Fruit fly (Drosophila melanogaster) whole organism, wandering third instar larva: Measurements from ENCODE around the gene CG14302.

Experiments
- Abd-B ChIP-seq: fragments of >200 bp; optimal IDR thresholded peaks from 2 replicates; lab custom pipeline; 2017; ENCODE audit warnings: missing biosample characterization, missing genetic modification characterization
- CG32264 ChIP-seq: fragments of 200-800 bp; sonication (Bioruptor generic); optimal IDR thresholded peaks from 2 replicates; lab custom pipeline; 2016; ENCODE audit warnings: missing biosample characterization, missing genetic modification characterization
- CG9705 ChIP-seq: fragments of 200-800 bp; sonication (Bioruptor generic); optimal IDR thresholded peaks from 2 replicates; lab custom pipeline; 2018; ENCODE audit warnings: missing biosample characterization, mild to moderate bottlenecking, missing genetic modification characterization
- Dfd ChIP-seq: fragments of >200 bp; optimal IDR thresholded peaks from 2 replicates; lab custom pipeline; 2017; ENCODE audit warnings: missing biosample characterization, missing genetic modification characterization
- Dif ChIP-seq: fragments of 200-275, 200-300 bp; sonication (Bioruptor generic); optimal IDR thresholded peaks from 2 replicates; lab custom pipeline; 2018; ENCODE audit warnings: missing biosample characterization, missing genetic modification characterization; ENCODE audit not compliant: partially characterized antibody
- GATAd ChIP-seq: sonication (Bioruptor generic); optimal IDR thresholded peaks from 2 replicates; lab custom pipeline; 2016; ENCODE audit warnings: missing biosample characterization, missing genetic modification characterization
- HLH106 ChIP-seq: fragments of 200-800 bp; optimal IDR thresholded peaks from 3 replicates; lab custom pipeline; 2019; ENCODE audit warnings: missing biosample characterization, mild to moderate bottlenecking, missing genetic modification characterization, moderate library complexity
- Hnf4 ChIP-seq: fragments of 200-800 bp; sonication (Bioruptor generic); optimal IDR thresholded peaks from 2 replicates; lab custom pipeline; 2016; ENCODE audit warnings: missing biosample characterization, mild to moderate bottlenecking, missing genetic modification characterization
- Hr78 ChIP-seq: fragments of >200 bp; optimal IDR thresholded peaks from 2 replicates; lab custom pipeline; 2017; ENCODE audit warnings: missing biosample characterization, missing genetic modification characterization
- Hr83 ChIP-seq: fragments of 200-300 bp; sonication (Bioruptor generic); optimal IDR thresholded peaks from 2 replicates; lab custom pipeline; 2016; ENCODE audit warnings: missing biosample characterization, mild to moderate bottlenecking, missing genetic modification characterization, moderate library complexity; ENCODE audit not compliant: poor library complexity, severe bottlenecking
- Jra ChIP-seq: sonication (Bioruptor generic); optimal IDR thresholded peaks from 2 replicates; lab custom pipeline; 2016; ENCODE audit warnings: missing biosample characterization, missing genetic modification characterization
- Mio ChIP-seq: sonication (Bioruptor generic); optimal IDR thresholded peaks from 2 replicates; lab custom pipeline; 2016; ENCODE audit warnings: missing biosample characterization, missing genetic modification characterization
- N ChIP-seq: fragments of >200 bp; optimal IDR thresholded peaks from 2 replicates; lab custom pipeline; 2018; ENCODE audit warnings: missing biosample characterization, missing external identifiers, missing genetic modification characterization
- OdsH ChIP-seq: fragments of 200-800 bp; sonication (Bioruptor generic); optimal IDR thresholded peaks from 2 replicates; lab custom pipeline; 2016; ENCODE audit warnings: missing biosample characterization, mild to moderate bottlenecking, missing genetic modification characterization
- Rel ChIP-seq, 2 experiments: fragments of 200-800 bp; sonication (Bioruptor generic) in 1 of 2; optimal IDR thresholded peaks; 2 replicates in 1 of 2; 3 replicates in 1 of 2; lab custom pipeline; 2016 to 2019; ENCODE audit warnings: mild to moderate bottlenecking in 2 of 2, missing biosample characterization in 2 of 2, missing genetic modification characterization in 2 of 2, moderate library complexity in 1 of 2
- Sp1 ChIP-seq: fragments of 200-800 bp; sonication (Bioruptor generic); optimal IDR thresholded peaks from 3 replicates; lab custom pipeline; 2019; ENCODE audit warnings: missing biosample characterization, mild to moderate bottlenecking, missing genetic modification characterization, moderate library complexity
- Vsx2 ChIP-seq: fragments of 200-300, 225-300 bp; sonication (Bioruptor generic); optimal IDR thresholded peaks from 2 replicates; lab custom pipeline; 2018; ENCODE audit warnings: missing biosample characterization, missing genetic modification characterization; ENCODE audit not compliant: partially characterized antibody
- brk ChIP-seq: fragments of 200-800 bp; sonication (Bioruptor generic); optimal IDR thresholded peaks from 2 replicates; lab custom pipeline; 2016; ENCODE audit warnings: missing biosample characterization, mild to moderate bottlenecking, missing genetic modification characterization
- dl ChIP-seq, 2 experiments: fragments of 175-275, 200-275 bp in 1 of 2; fragments of 200-275 bp in 1 of 2; sonication (Bioruptor generic); optimal IDR thresholded peaks; lab custom pipeline; 2018; ENCODE audit warnings: mild to moderate bottlenecking in 2 of 2, missing biosample characterization in 2 of 2, missing genetic modification characterization in 2 of 2, moderate library complexity in 2 of 2; ENCODE audit not compliant: partially characterized antibody in 2 of 2, insufficient read depth in 1 of 2
- dmrt93B ChIP-seq: fragments of 200-800 bp; sonication (Bioruptor generic); optimal IDR thresholded peaks from 2 replicates; lab custom pipeline; 2018; ENCODE audit warnings: missing biosample characterization, mild to moderate bottlenecking, missing genetic modification characterization
- dsf ChIP-seq: sonication (Bioruptor generic); optimal IDR thresholded peaks from 2 replicates; lab custom pipeline; 2016; ENCODE audit warnings: missing biosample characterization, missing genetic modification characterization, borderline replicate concordance
- ey ChIP-seq: fragments of 200-800 bp; sonication (Bioruptor generic); optimal IDR thresholded peaks from 2 replicates; lab custom pipeline; 2016; ENCODE audit warnings: missing biosample characterization, missing genetic modification characterization
- foxo ChIP-seq, 2 experiments: fragments of 200-800 bp; sonication (Bioruptor generic); optimal IDR thresholded peaks; 2 replicates in 1 of 2; 3 replicates in 1 of 2; lab custom pipeline; 2016 to 2017; ENCODE audit warnings: missing biosample characterization in 2 of 2, missing genetic modification characterization in 2 of 2
- fru ChIP-seq: fragments of 200-800 bp; sonication (Bioruptor generic); optimal IDR thresholded peaks from 3 replicates; lab custom pipeline; 2016; ENCODE audit warnings: missing biosample characterization, mild to moderate bottlenecking, missing genetic modification characterization
- h ChIP-seq: fragments of 200-800 bp; sonication (Bioruptor generic); optimal IDR thresholded peaks from 3 replicates; lab custom pipeline; 2016; ENCODE audit warnings: missing biosample characterization, mild to moderate bottlenecking, missing genetic modification characterization
- jim ChIP-seq: fragments of 175-275, 200-325 bp; sonication (Bioruptor generic); optimal IDR thresholded peaks from 2 replicates; lab custom pipeline; 2016; ENCODE audit warnings: missing biosample characterization, mild to moderate bottlenecking, missing genetic modification characterization
- lola ChIP-seq: fragments of >200 bp; optimal IDR thresholded peaks from 2 replicates; lab custom pipeline; 2017; ENCODE audit warnings: missing biosample characterization, missing genetic modification characterization
- pan ChIP-seq: fragments of >200 bp; optimal IDR thresholded peaks from 2 replicates; lab custom pipeline; 2017
- psq ChIP-seq: fragments of 200-800 bp; sonication (Bioruptor generic); optimal IDR thresholded peaks from 3 replicates; lab custom pipeline; 2017; ENCODE audit warnings: missing biosample characterization, mild to moderate bottlenecking, missing genetic modification characterization, moderate library complexity
- rgr ChIP-seq: fragments of 200-800 bp; sonication (Bioruptor generic); optimal IDR thresholded peaks from 3 replicates; lab custom pipeline; 2016; ENCODE audit warnings: missing biosample characterization, mild to moderate bottlenecking, missing genetic modification characterization
- sv ChIP-seq: fragments of 200-800 bp; sonication (Bioruptor generic); optimal IDR thresholded peaks from 3 replicates; lab custom pipeline; 2016; ENCODE audit warnings: missing biosample characterization, missing genetic modification characterization
- tai ChIP-seq: sonication (Bioruptor generic); optimal IDR thresholded peaks from 2 replicates; lab custom pipeline; 2016; ENCODE audit warnings: missing biosample characterization, missing genetic modification characterization
- usp ChIP-seq: fragments of >200 bp; optimal IDR thresholded peaks from 2 replicates; lab custom pipeline; 2017; ENCODE audit warnings: missing biosample characterization, missing genetic modification characterization

CG14302 gene

DNA sequence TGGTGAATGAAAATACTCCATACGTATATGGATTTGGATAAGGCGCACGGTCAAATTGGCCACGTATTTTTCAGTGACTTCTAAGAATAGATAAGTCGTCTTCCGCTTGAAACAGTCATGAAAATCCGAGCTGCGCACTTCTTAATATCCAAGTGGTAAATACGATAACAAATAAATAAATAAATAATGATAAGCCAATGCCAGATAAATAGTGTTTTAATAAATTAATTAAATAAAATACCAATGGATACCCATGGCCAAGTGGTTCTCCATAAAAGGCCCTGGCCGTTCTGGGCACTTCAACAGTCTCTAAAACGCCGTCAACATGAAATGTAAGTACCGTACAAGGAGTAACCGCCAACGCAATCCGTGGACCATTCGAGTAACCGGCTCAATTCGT is at the start of gene CG14302:
TSS of gene CG14302 (plus strand) at position 301 of the 400 bp plus-strand sequence.
- TF ChIP-seq GATAd (GFP tag; lab: Kevin White, UChicago) (no peak), dmrt93B (GFP tag; lab: Kevin White, UChicago) (no peak)

DNA sequence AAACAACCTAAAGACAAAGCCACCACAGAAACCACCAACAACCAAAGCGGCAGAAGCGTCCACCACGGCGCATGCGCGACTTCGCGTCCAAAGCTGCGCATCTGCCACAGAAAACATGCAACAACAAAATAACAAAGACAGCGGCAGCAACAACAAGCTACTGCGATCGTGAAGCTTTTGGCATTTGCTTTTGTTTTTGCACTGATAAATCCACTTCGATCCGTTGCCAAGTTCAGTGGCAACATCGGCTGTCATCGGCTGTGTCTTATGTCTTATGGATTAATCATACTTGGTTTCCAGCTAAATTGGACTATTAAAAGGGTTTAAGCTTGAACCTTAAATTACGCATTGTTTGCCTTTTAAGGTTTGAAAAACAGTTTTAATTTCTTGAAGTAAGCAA is 39.9 kb upstream of the CG14302 start, which contains the start of gene Muc91C:
TSS of gene Muc91C (minus strand) at position 101 of the 400 bp plus-strand sequence.
- TF ChIP-seq GATAd (GFP tag; lab: Kevin White, UChicago) (no peak), Mio (GFP tag; lab: Kevin White, UChicago) (no peak), Hr83 (GFP tag; lab: Kevin White, UChicago) (no peak), Abd-B (GFP tag; lab: Kevin White, UChicago) (no peak), ey (GFP tag; lab: Kevin White, UChicago) (no peak), psq (no peak), dl (GFP tag; optimal IDR thresholded peaks at IDR 0.05; lab: Kevin White, UChicago; ENCODE audit: insufficient read depth in 1 of 2, partially characterized antibody in 2 of 2) (no peak), h (GFP tag; lab: Kevin White, UChicago) (no peak), brk (no peak), Dif (GFP tag; lab: Kevin White, UChicago) (no peak)

DNA sequence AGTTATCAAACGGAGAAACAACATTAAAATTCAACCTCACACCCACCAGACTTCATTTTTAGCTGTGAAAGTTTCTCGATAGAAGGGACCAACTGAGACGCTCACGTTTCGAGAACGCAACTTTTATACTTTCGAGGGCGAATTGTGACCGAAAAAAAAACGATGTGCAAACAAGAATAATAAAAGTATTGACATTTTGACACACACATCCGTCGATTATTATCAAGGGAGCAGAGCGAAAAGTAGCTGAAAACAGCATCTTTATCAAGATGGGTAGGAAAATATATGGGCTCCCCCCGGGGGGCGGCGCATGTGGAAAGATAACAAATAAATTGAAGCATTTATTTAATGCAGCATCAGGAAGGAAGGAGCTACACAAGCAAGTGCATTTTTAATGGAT is 38.9 kb upstream of the CG14302 start, which contains the start of gene CG14300:
TSS of gene CG14300 (minus strand) at position 101 of the 400 bp plus-strand sequence.
- TF ChIP-seq usp (GFP tag; lab: Kevin White, UChicago) = no peak
- TF ChIP-seq lola (GFP tag; lab: Kevin White, UChicago) = no peak
- no peak for TF ChIP-seq CG9705
- TF ChIP-seq Vsx2 (GFP tag; lab: Kevin White, UChicago) = no peak
- TF ChIP-seq pan (lab: Kevin White, UChicago) = no peak
- no peak for TF ChIP-seq Jra (GFP tag; lab: Kevin White, UChicago)
- no peak for TF ChIP-seq fru (GFP tag; lab: Kevin White, UChicago)
- TF ChIP-seq jim (GFP tag; lab: Kevin White, UChicago) = no peak
- TF ChIP-seq dsf (GFP tag; lab: Kevin White, UChicago) = no peak
- no peak for TF ChIP-seq psq
- TF ChIP-seq brk = no peak

DNA sequence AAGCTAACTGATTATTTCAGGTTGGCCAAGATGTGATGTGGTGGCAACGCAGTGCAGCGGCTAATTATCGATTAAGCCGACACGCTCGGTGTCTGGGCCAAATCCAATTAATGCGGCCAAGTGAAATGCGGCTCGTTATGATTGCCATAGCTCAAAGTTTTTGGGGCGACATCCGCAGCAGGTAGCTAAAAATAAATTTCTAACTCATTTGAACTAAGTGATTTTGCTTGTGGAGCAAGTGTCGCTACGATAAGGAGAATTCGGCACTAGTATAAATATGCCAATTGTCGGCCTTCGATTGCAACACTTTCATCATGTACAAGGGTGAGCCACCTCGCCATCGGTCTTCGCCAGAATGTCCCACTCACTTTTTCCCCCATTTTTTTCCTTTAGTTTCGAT is 37.5 kb upstream of the CG14302 start, which contains the start of gene CG34282:
TSS of gene CG34282 (plus strand) at position 301 of the 400 bp plus-strand sequence.
- no peak for TF ChIP-seq brk
- TF ChIP-seq GATAd (GFP tag; lab: Kevin White, UChicago) = no peak
- no peak for TF ChIP-seq Hr78 (GFP tag; lab: Kevin White, UChicago)
- TF ChIP-seq CG32264 = no peak
- TF ChIP-seq Dfd = no peak
- no peak for TF ChIP-seq dmrt93B (GFP tag; lab: Kevin White, UChicago)
- no peak for TF ChIP-seq tai (GFP tag; lab: Kevin White, UChicago)
- no peak for TF ChIP-seq HLH106 (tag; lab: Kevin White, UChicago)
- no peak for TF ChIP-seq jim (GFP tag; lab: Kevin White, UChicago)
- TF ChIP-seq h (GFP tag; lab: Kevin White, UChicago) = no peak
- no peak for TF ChIP-seq rgr (GFP tag; lab: Kevin White, UChicago)

DNA sequence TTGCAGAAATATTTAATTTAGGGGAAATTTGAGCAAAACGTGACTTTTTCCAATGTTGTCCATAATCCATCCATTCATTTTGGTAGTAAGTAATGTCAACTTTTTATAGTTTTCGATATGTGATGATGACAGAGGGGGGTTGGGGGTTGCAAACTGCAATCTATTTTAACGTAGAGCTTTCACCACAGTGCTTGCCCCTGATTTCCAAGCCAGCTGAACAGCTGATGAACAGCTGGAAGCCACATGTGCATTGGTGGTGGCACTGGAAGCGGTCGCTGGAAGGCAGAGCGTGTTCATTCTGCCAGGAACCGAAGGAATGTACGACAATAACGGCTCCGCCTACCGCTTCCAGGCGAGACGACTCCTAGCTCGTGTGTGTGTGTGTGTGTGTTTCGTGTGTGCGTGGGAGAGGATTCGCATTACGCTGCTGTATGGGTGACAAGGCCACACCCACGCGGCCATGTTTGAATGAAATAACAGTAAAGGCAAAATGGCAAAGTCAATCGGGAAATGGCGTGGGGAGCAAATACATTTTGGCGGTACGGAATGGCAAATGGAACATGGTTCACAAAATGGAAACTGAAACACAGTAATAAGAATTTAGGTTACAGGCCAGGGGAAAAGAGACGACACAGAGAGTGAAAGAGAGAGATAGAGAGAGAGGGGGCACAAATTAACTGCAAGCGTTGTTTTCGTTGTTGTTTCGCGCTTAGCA is 33.5 kb upstream of the CG14302 start:
- no peak for TF ChIP-seq usp (GFP tag; lab: Kevin White, UChicago)

DNA sequence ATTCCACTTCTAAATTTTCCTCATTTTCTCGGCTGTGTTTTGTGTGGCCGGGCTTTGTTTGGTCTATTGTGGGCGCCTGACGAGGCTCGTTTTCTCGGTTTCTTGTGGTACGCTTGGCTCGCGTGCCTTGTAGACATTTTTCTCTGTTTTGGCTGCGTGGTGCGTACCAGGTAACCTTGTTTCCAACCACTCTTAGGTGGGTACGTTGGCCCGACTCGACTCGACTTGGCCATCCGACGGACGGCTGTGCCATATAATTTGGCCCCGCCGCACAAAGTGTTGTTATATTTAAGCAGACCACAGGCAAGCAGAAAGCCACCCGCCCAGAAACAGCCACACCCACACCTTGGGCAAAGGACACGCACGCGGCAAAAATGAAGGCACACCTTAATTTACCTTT is 29.0 kb upstream of the CG14302 start:
- TF ChIP-seq CG9705 (no peak), Hr83 (GFP tag; lab: Kevin White, UChicago) (no peak), lola (GFP tag; lab: Kevin White, UChicago) (no peak), sv (GFP tag; lab: Kevin White, UChicago) (no peak), jim (GFP tag; lab: Kevin White, UChicago) (no peak), OdsH (no peak), tai (GFP tag; lab: Kevin White, UChicago) (no peak), pan (lab: Kevin White, UChicago) (no peak), Hnf4 (GFP tag; lab: Kevin White, UChicago) (no peak), N (GFP tag; lab: Kevin White, UChicago) (no peak), Sp1 (GFP tag; lab: Kevin White, UChicago) (no peak), ey (GFP tag; lab: Kevin White, UChicago) (no peak), dl (GFP tag; optimal IDR thresholded peaks at IDR 0.05; lab: Kevin White, UChicago; ENCODE audit: insufficient read depth in 1 of 2, partially characterized antibody in 2 of 2) (no peak), dmrt93B (GFP tag; lab: Kevin White, UChicago) (no peak), Rel (GFP tag; optimal IDR thresholded peaks at IDR 0.05; lab: Kevin White, UChicago) (no peak), Rel (tag; optimal IDR thresholded peaks at IDR 0.05; lab: Kevin White, UChicago) (no peak), brk (no peak), foxo (GFP tag; optimal IDR thresholded peaks at IDR 0.05; lab: Kevin White, UChicago) (no peak)
